In genomic region chrIII:2805084-2805483, ce11 we compare ENCODE assay signal across 8 worm cellular contexts.
TF ChIP-seq lines count a peak whose summit lies in the region.

Gene Y71H2AM.3, plus strand, starts transcription at chrIII:2805430.

TF ChIP-seq in whole organism, L1 larva, 84 proteins besides CTCF, POLR2A, EP300 and RAD21 (continues in another document):
- TF ChIP-seq grh-1 (GFP tag; IDR thresholded peaks at IDR 0.05; lab: Robert Waterston, UW) (no peak), ceh-82 (tag; optimal IDR thresholded peaks at IDR 0.05; lab: Kevin White, UChicago) (peak in 2 of 3 experiments; percentile 25 to 67), mep-1 (tag; optimal IDR thresholded peaks at IDR 0.05; lab: Kevin White, UChicago) (peak; percentile 70), ceh-8 (GFP tag; optimal IDR thresholded peaks at IDR 0.05; lab: Kevin White, UChicago) (no peak), zip-4 (GFP tag; optimal IDR thresholded peaks at IDR 0.05; lab: Kevin White, UChicago) (peak; percentile 10), C16A3.4 (tag; optimal IDR thresholded peaks at IDR 0.05; lab: Kevin White, UChicago) (peak; percentile 6), F16B12.6 (tag; optimal IDR thresholded peaks at IDR 0.05; lab: Kevin White, UChicago) (peak; percentile 37), elt-3 (tag; optimal IDR thresholded peaks at IDR 0.05; lab: Kevin White, UChicago) (peak in 1 of 6 experiments; percentile 37), nhr-84 (tag; optimal IDR thresholded peaks at IDR 0.05; lab: Kevin White, UChicago) (no peak), snu-23 (GFP tag; optimal IDR thresholded peaks at IDR 0.05; lab: Kevin White, UChicago) (peak; percentile 43), snpc-4 (tag; optimal IDR thresholded peaks at IDR 0.05; lab: Kevin White, UChicago) (peak; percentile 4)

TF ChIP-seq in whole organism, L2 larva, 48 proteins besides CTCF, POLR2A, EP300 and RAD21 (continues in another document):
- no peak for TF ChIP-seq dmd-4 (tag; optimal IDR thresholded peaks at IDR 0.05; lab: Kevin White, UChicago)
- no peak for TF ChIP-seq peb-1 (tag; optimal IDR thresholded peaks at IDR 0.05; lab: Kevin White, UChicago)
- TF ChIP-seq sma-3 (GFP tag; optimal IDR thresholded peaks at IDR 0.05; lab: Kevin White, UChicago) = peak; percentile 30
- TF ChIP-seq unc-55 (GFP tag; optimal IDR thresholded peaks at IDR 0.05; lab: Kevin White, UChicago) = peak; percentile 79
- TF ChIP-seq C34F6.9 (tag; optimal IDR thresholded peaks at IDR 0.05; lab: Kevin White, UChicago) = peak; percentile 42
- TF ChIP-seq snpc-4 (tag; optimal IDR thresholded peaks at IDR 0.05; lab: Kevin White, UChicago) = no peak
- peak; percentile 29 for TF ChIP-seq lin-13 (GFP tag; optimal IDR thresholded peaks at IDR 0.05; lab: Kevin White, UChicago)
- TF ChIP-seq nhr-25 (tag; optimal IDR thresholded peaks at IDR 0.05; lab: Kevin White, UChicago) = peak; percentile 40
- TF ChIP-seq crh-2 (tag; optimal IDR thresholded peaks at IDR 0.05; lab: Kevin White, UChicago) = peak; percentile 34
- no peak for TF ChIP-seq ama-1 (optimal IDR thresholded peaks at IDR 0.05; lab: Kevin White, UChicago)
- TF ChIP-seq lsy-2 (tag; optimal IDR thresholded peaks at IDR 0.05; lab: Kevin White, UChicago) = peak; percentile 51 to 81
- peak; percentile 93 for TF ChIP-seq gmeb-1 (tag; optimal IDR thresholded peaks at IDR 0.05; lab: Kevin White, UChicago)

TF ChIP-seq in whole organism, L3 larva, 47 proteins besides CTCF, POLR2A, EP300 and RAD21 (continues in another document):
- no peak for TF ChIP-seq fkh-2 (tag; optimal IDR thresholded peaks at IDR 0.05; lab: Kevin White, UChicago)
- no peak for TF ChIP-seq ceh-82 (tag; optimal IDR thresholded peaks at IDR 0.05; lab: Kevin White, UChicago)
- no peak for TF ChIP-seq nhr-43 (tag; optimal IDR thresholded peaks at IDR 0.05; lab: Kevin White, UChicago; ENCODE audit: poor library complexity, severe bottlenecking)
- no peak for TF ChIP-seq snpc-4 (tag; optimal IDR thresholded peaks at IDR 0.05; lab: Kevin White, UChicago)
- TF ChIP-seq unc-39 (tag; optimal IDR thresholded peaks at IDR 0.05; lab: Kevin White, UChicago) = no peak
- TF ChIP-seq pqm-1 (tag; optimal IDR thresholded peaks at IDR 0.05; lab: Kevin White, UChicago) = no peak
- TF ChIP-seq nhr-12 (tag; optimal IDR thresholded peaks at IDR 0.05; lab: Kevin White, UChicago) = no peak
- peak; percentile 4 for TF ChIP-seq ceh-28 (tag; optimal IDR thresholded peaks at IDR 0.05; lab: Kevin White, UChicago)
- peak; percentile 3 for TF ChIP-seq jun-1 (tag; optimal IDR thresholded peaks at IDR 0.05; lab: Kevin White, UChicago)
- peak; percentile 56 for TF ChIP-seq pha-4 (tag; optimal IDR thresholded peaks at IDR 0.05; lab: Kevin White, UChicago)
- no peak for TF ChIP-seq ceh-9 (tag; optimal IDR thresholded peaks at IDR 0.05; lab: Kevin White, UChicago)
- no peak for TF ChIP-seq unc-62 (GFP tag; optimal IDR thresholded peaks at IDR 0.05; lab: Kevin White, UChicago)

TF ChIP-seq in whole organism, L4 larva, 104 proteins besides CTCF, POLR2A, EP300 and RAD21 (continues in another document):
- TF ChIP-seq nhr-6 (tag; optimal IDR thresholded peaks at IDR 0.05; lab: Kevin White, UChicago) = peak; percentile 8
- no peak for TF ChIP-seq zfp-3 (GFP tag; conservative IDR thresholded peaks at IDR 0.05; lab: Robert Waterston, UW)
- no peak for TF ChIP-seq fkh-10 (GFP tag; optimal IDR thresholded peaks at IDR 0.05; lab: Kevin White, UChicago)
- TF ChIP-seq dmd-9 (GFP tag; IDR thresholded peaks at IDR 0.05; lab: Robert Waterston, UW) = no peak
- TF ChIP-seq attf-4 (tag; optimal IDR thresholded peaks at IDR 0.05; lab: Kevin White, UChicago) = no peak
- TF ChIP-seq F44E2.7 (GFP tag; IDR thresholded peaks at IDR 0.05; lab: Robert Waterston, UW) = no peak
- peak; percentile 14 for TF ChIP-seq rbr-2 (tag; optimal IDR thresholded peaks at IDR 0.05; lab: Kevin White, UChicago)
- no peak for TF ChIP-seq nhr-25 (tag; optimal IDR thresholded peaks at IDR 0.05; lab: Kevin White, UChicago; ENCODE audit: borderline replicate concordance, insufficient read depth)
- no peak for TF ChIP-seq ceh-82 (tag; optimal IDR thresholded peaks at IDR 0.05; lab: Kevin White, UChicago)
- no peak for TF ChIP-seq daf-8 (GFP tag; IDR thresholded peaks at IDR 0.05; lab: Robert Waterston, UW)
- TF ChIP-seq gei-8 (GFP tag; optimal IDR thresholded peaks at IDR 0.05; lab: Kevin White, UChicago) = no peak
- no peak for TF ChIP-seq mep-1 (tag; optimal IDR thresholded peaks at IDR 0.05; lab: Kevin White, UChicago)

TF ChIP-seq in whole organism, early embryonic, 17 proteins besides CTCF, POLR2A, EP300 and RAD21:
- TF ChIP-seq ama-1 (optimal IDR thresholded peaks at IDR 0.05; lab: Kevin White, UChicago) (no peak), sea-1 (GFP tag; conservative IDR thresholded peaks at IDR 0.05; lab: Robert Waterston, UW) (no peak), F13C5.2 (tag; optimal IDR thresholded peaks at IDR 0.05; lab: Kevin White, UChicago) (peak; percentile 22), ets-7 (tag; optimal IDR thresholded peaks at IDR 0.05; lab: Kevin White, UChicago) (no peak), scrt-1 (GFP tag; IDR thresholded peaks at IDR 0.05; lab: Robert Waterston, UW) (no peak), tbx-37 (GFP tag; conservative IDR thresholded peaks at IDR 0.05; lab: Robert Waterston, UW) (no peak), hmbx-1 (tag; optimal IDR thresholded peaks at IDR 0.05; lab: Kevin White, UChicago) (no peak)

TF ChIP-seq in whole organism, late embryonic, 69 proteins besides CTCF, POLR2A, EP300 and RAD21:
- TF ChIP-seq pax-1 (tag; optimal IDR thresholded peaks at IDR 0.05; lab: Kevin White, UChicago) (no peak), hlh-30 (tag; optimal IDR thresholded peaks at IDR 0.05; lab: Kevin White, UChicago; ENCODE audit: insufficient read depth) (no peak), pat-9 (tag; optimal IDR thresholded peaks at IDR 0.05; lab: Kevin White, UChicago) (no peak), npax-4 (tag; optimal IDR thresholded peaks at IDR 0.05; lab: Kevin White, UChicago) (no peak), sdc-2 (tag; optimal IDR thresholded peaks at IDR 0.05; lab: Kevin White, UChicago) (no peak), unc-42 (tag; optimal IDR thresholded peaks at IDR 0.05; lab: Kevin White, UChicago) (peak; percentile 52), sox-2 (GFP tag; IDR thresholded peaks at IDR 0.05; lab: Robert Waterston, UW) (no peak), ama-1 (optimal IDR thresholded peaks at IDR 0.05; lab: Kevin White, UChicago) (no peak), nfya-1 (tag; optimal IDR thresholded peaks at IDR 0.05; lab: Kevin White, UChicago) (peak; percentile 9), unc-86 (tag; optimal IDR thresholded peaks at IDR 0.05; lab: Kevin White, UChicago) (no peak)

TF ChIP-seq in whole organism, mixed stage, embryonic, 35 proteins besides CTCF, POLR2A, EP300 and RAD21:
- TF ChIP-seq unc-62 (GFP tag; optimal IDR thresholded peaks at IDR 0.05; lab: Kevin White, UChicago) = no peak
- no peak for TF ChIP-seq tbx-8 (GFP tag; optimal IDR thresholded peaks at IDR 0.05; lab: Kevin White, UChicago)
- no peak for TF ChIP-seq sptf-1 (tag; optimal IDR thresholded peaks at IDR 0.05; lab: Kevin White, UChicago)
- TF ChIP-seq nhr-237 (tag; optimal IDR thresholded peaks at IDR 0.05; lab: Kevin White, UChicago) = peak; percentile 35
- no peak for TF ChIP-seq mep-1 (tag; optimal IDR thresholded peaks at IDR 0.05; lab: Kevin White, UChicago)
- TF ChIP-seq ces-1 (GFP tag; optimal IDR thresholded peaks at IDR 0.05; lab: Kevin White, UChicago) = peak; percentile 66
- no peak for TF ChIP-seq ceh-83 (GFP tag; optimal IDR thresholded peaks at IDR 0.05; lab: Kevin White, UChicago)
- no peak for TF ChIP-seq mab-5 (tag; optimal IDR thresholded peaks at IDR 0.05; lab: Kevin White, UChicago)
- no peak for TF ChIP-seq cnd-1 (tag; optimal IDR thresholded peaks at IDR 0.05; lab: Kevin White, UChicago)
- TF ChIP-seq bed-3 (GFP tag; optimal IDR thresholded peaks at IDR 0.05; lab: Kevin White, UChicago) = no peak
- TF ChIP-seq ceh-39 (tag; optimal IDR thresholded peaks at IDR 0.05; lab: Kevin White, UChicago) = no peak
- no peak for TF ChIP-seq ceh-43 (GFP tag; optimal IDR thresholded peaks at IDR 0.05; lab: Kevin White, UChicago)
- TF ChIP-seq lsy-2 (tag; optimal IDR thresholded peaks at IDR 0.05; lab: Kevin White, UChicago) = peak; percentile 1
TF ChIP-seq in whole organism, mixed stage, embryonic: peak in this region for 3.

TF ChIP-seq in whole organism, young adult, 124 proteins besides CTCF, POLR2A, EP300 and RAD21:
- TF ChIP-seq mcd-1 (GFP tag; IDR thresholded peaks at IDR 0.05; lab: Robert Waterston, UW) (peak; percentile 93), lin-35 (GFP tag; optimal IDR thresholded peaks at IDR 0.05; lab: Kevin White, UChicago) (peak in 2 of 3 experiments; percentile 42 to 92), F33H1.4 (GFP tag; IDR thresholded peaks at IDR 0.05; lab: Robert Waterston, UW) (peak; percentile 9; the same call in 1 of the 2 replicates), snpc-1.3 (tag; optimal IDR thresholded peaks at IDR 0.05; lab: Kevin White, UChicago; ENCODE audit: insufficient read depth) (peak; percentile 8), lin-54 (GFP tag; optimal IDR thresholded peaks at IDR 0.05; lab: Kevin White, UChicago) (peak; percentile 93), ztf-6 (GFP tag; IDR thresholded peaks at IDR 0.05; lab: Robert Waterston, UW) (no peak), dpl-1 (GFP tag; optimal IDR thresholded peaks at IDR 0.05; lab: Kevin White, UChicago) (peak; percentile 59), efl-1 (GFP tag; optimal IDR thresholded peaks at IDR 0.05; lab: Kevin White, UChicago) (peak; percentile 72), lin-40 (tag; optimal IDR thresholded peaks at IDR 0.05; lab: Kevin White, UChicago) (peak; percentile 0), ceh-79 (tag; optimal IDR thresholded peaks at IDR 0.05; lab: Kevin White, UChicago) (no peak)
